In genomic region chrX:7174466-7174865, dm6 we compare ENCODE assay signal across 4 fruit fly cellular contexts.
TF ChIP-seq lines count a peak whose summit lies in the region.

No protein-coding gene starts in this region.

- TF ChIP-seq CTCF in whole organism, embryonic (GFP tag; optimal IDR thresholded peaks at IDR 0.05; lab: Kevin White, UChicago): no peak

TF ChIP-seq in whole organism, embryonic, 481 proteins besides CTCF, POLR2A, EP300 and RAD21:
- TF ChIP-seq eyg (GFP tag; optimal IDR thresholded peaks at IDR 0.05; lab: Kevin White, UChicago) (no peak), Drgx (GFP tag; IDR thresholded peaks at IDR 0.05; lab: Robert Waterston, UW) (peak; percentile 16; the same call in 1 of the 2 replicates)

TF ChIP-seq in whole organism, prepupa, 60 proteins besides CTCF, POLR2A, EP300 and RAD21 (continues in another document):
- TF ChIP-seq CG32006 (GFP tag; optimal IDR thresholded peaks at IDR 0.05; lab: Kevin White, UChicago): peak; percentile 33
- TF ChIP-seq CG8632 (GFP tag; optimal IDR thresholded peaks at IDR 0.05; lab: Kevin White, UChicago): no peak
- no peak for TF ChIP-seq ss (GFP tag; optimal IDR thresholded peaks at IDR 0.05; lab: Kevin White, UChicago)
- TF ChIP-seq salr (GFP tag; optimal IDR thresholded peaks at IDR 0.05; lab: Kevin White, UChicago): no peak
- no peak for TF ChIP-seq CG4318 (GFP tag; optimal IDR thresholded peaks at IDR 0.05; lab: Kevin White, UChicago)
- TF ChIP-seq net (GFP tag; optimal IDR thresholded peaks at IDR 0.05; lab: Kevin White, UChicago): peak; percentile 18
- no peak for TF ChIP-seq eg (GFP tag; IDR thresholded peaks at IDR 0.05; lab: Robert Waterston, UW)
- peak; percentile 53 for TF ChIP-seq esn (GFP tag; optimal IDR thresholded peaks at IDR 0.05; lab: Kevin White, UChicago)
- no peak for TF ChIP-seq CG8319 (GFP tag; optimal IDR thresholded peaks at IDR 0.05; lab: Kevin White, UChicago)
- TF ChIP-seq Blimp-1 (GFP tag; optimal IDR thresholded peaks at IDR 0.05; lab: Kevin White, UChicago): no peak
- TF ChIP-seq pdm3 (GFP tag; optimal IDR thresholded peaks at IDR 0.05; lab: Kevin White, UChicago): peak; percentile 44
- TF ChIP-seq Hr39 (GFP tag; optimal IDR thresholded peaks at IDR 0.05; lab: Kevin White, UChicago): peak; percentile 55
- TF ChIP-seq CG7368 (GFP tag; optimal IDR thresholded peaks at IDR 0.05; lab: Kevin White, UChicago): no peak
- no peak for TF ChIP-seq CG9139 (GFP tag; optimal IDR thresholded peaks at IDR 0.05; lab: Kevin White, UChicago)
- TF ChIP-seq Eip75B (GFP tag; optimal IDR thresholded peaks at IDR 0.05; lab: Kevin White, UChicago): peak; percentile 2
- TF ChIP-seq svp (GFP tag; lab: Kevin White, UChicago): peak; percentile 74
- TF ChIP-seq CG16779 (tag; optimal IDR thresholded peaks at IDR 0.05; lab: Kevin White, UChicago): no peak
- no peak for TF ChIP-seq Gug (GFP tag; IDR thresholded peaks at IDR 0.05; lab: Robert Waterston, UW)
- TF ChIP-seq CG1621 (tag; optimal IDR thresholded peaks at IDR 0.05; lab: Kevin White, UChicago): no peak
- peak; percentile 12 for TF ChIP-seq CG10631 (GFP tag; optimal IDR thresholded peaks at IDR 0.05; lab: Kevin White, UChicago)
- peak; percentile 43 for TF ChIP-seq Sox102F (GFP tag; optimal IDR thresholded peaks at IDR 0.05; lab: Kevin White, UChicago)
- no peak for TF ChIP-seq Eip93F (GFP tag; optimal IDR thresholded peaks at IDR 0.05; lab: Kevin White, UChicago)
- TF ChIP-seq CG11294 (GFP tag; IDR thresholded peaks at IDR 0.05; lab: Robert Waterston, UW): no peak
- no peak for TF ChIP-seq Hr38 (GFP tag; optimal IDR thresholded peaks at IDR 0.05; lab: Kevin White, UChicago)
- no peak for TF ChIP-seq spab (GFP tag; optimal IDR thresholded peaks at IDR 0.05; lab: Kevin White, UChicago)
- peak; percentile 12 for TF ChIP-seq OdsH (GFP tag; optimal IDR thresholded peaks at IDR 0.05; lab: Kevin White, UChicago)
- peak; percentile 45 for TF ChIP-seq Met (GFP tag; optimal IDR thresholded peaks at IDR 0.05; lab: Kevin White, UChicago)
- peak; percentile 52 for TF ChIP-seq CG6792 (GFP tag; optimal IDR thresholded peaks at IDR 0.05; lab: Kevin White, UChicago)
- peak; percentile 18 for TF ChIP-seq acj6 (GFP tag; optimal IDR thresholded peaks at IDR 0.05; lab: Kevin White, UChicago)
- no peak for TF ChIP-seq fd85E (GFP tag; optimal IDR thresholded peaks at IDR 0.05; lab: Kevin White, UChicago)
- no peak for TF ChIP-seq CG6854 (GFP tag; optimal IDR thresholded peaks at IDR 0.05; lab: Kevin White, UChicago)

TF ChIP-seq in whole organism, pupa, 21 proteins besides CTCF, POLR2A, EP300 and RAD21:
- TF ChIP-seq CG17806 (tag; optimal IDR thresholded peaks at IDR 0.05; lab: Kevin White, UChicago): peak; percentile 11
- TF ChIP-seq CG9948 (tag; optimal IDR thresholded peaks at IDR 0.05; lab: Kevin White, UChicago): peak; percentile 13
- peak; percentile 10 for TF ChIP-seq Pif1A (GFP tag; optimal IDR thresholded peaks at IDR 0.05; lab: Kevin White, UChicago)
- TF ChIP-seq Ets98B (GFP tag; IDR thresholded peaks at IDR 0.05; lab: Robert Waterston, UW): peak; percentile 51
- no peak for TF ChIP-seq CG10348 (GFP tag; IDR thresholded peaks at IDR 0.05; lab: Robert Waterston, UW)
- peak; percentile 30 for TF ChIP-seq CG8159 (tag; optimal IDR thresholded peaks at IDR 0.05; lab: Kevin White, UChicago)
- TF ChIP-seq fd96Ca (GFP tag; IDR thresholded peaks at IDR 0.05; lab: Robert Waterston, UW): no peak
- TF ChIP-seq D1 (tag; optimal IDR thresholded peaks at IDR 0.05; lab: Kevin White, UChicago): no peak
- no peak for TF ChIP-seq Pif1B (GFP tag; optimal IDR thresholded peaks at IDR 0.05; lab: Kevin White, UChicago)
- TF ChIP-seq CG15710 (tag; optimal IDR thresholded peaks at IDR 0.05; lab: Kevin White, UChicago): peak; percentile 29
- TF ChIP-seq CG14655 (GFP tag; optimal IDR thresholded peaks at IDR 0.05; lab: Kevin White, UChicago): peak; percentile 11

TF ChIP-seq in whole organism, wandering third instar larva, 38 proteins besides CTCF, POLR2A, EP300 and RAD21:
- TF ChIP-seq h (GFP tag; optimal IDR thresholded peaks at IDR 0.05; lab: Kevin White, UChicago) (peak; percentile 19), foxo (GFP tag; optimal IDR thresholded peaks at IDR 0.05; lab: Kevin White, UChicago) (peak in 1 of 2 experiments; percentile 23), psq (GFP tag; optimal IDR thresholded peaks at IDR 0.05; lab: Kevin White, UChicago) (no peak), Hnf4 (GFP tag; optimal IDR thresholded peaks at IDR 0.05; lab: Kevin White, UChicago) (no peak), N (GFP tag; optimal IDR thresholded peaks at IDR 0.05; lab: Kevin White, UChicago) (no peak), br (GFP tag; optimal IDR thresholded peaks at IDR 0.05; lab: Kevin White, UChicago) (no peak), Dfd (GFP tag; optimal IDR thresholded peaks at IDR 0.05; lab: Kevin White, UChicago) (no peak), OdsH (GFP tag; optimal IDR thresholded peaks at IDR 0.05; lab: Kevin White, UChicago) (no peak), dl (GFP tag; optimal IDR thresholded peaks at IDR 0.05; lab: Kevin White, UChicago; ENCODE audit: insufficient read depth in 1 of 2, partially characterized antibody in 2 of 2) (no peak), fru (GFP tag; optimal IDR thresholded peaks at IDR 0.05; lab: Kevin White, UChicago) (peak; percentile 21), HLH106 (tag; optimal IDR thresholded peaks at IDR 0.05; lab: Kevin White, UChicago) (no peak), Rel (GFP tag; optimal IDR thresholded peaks at IDR 0.05; lab: Kevin White, UChicago) (no peak), Rel (tag; optimal IDR thresholded peaks at IDR 0.05; lab: Kevin White, UChicago) (no peak), woc (GFP tag; optimal IDR thresholded peaks at IDR 0.05; lab: Kevin White, UChicago) (peak; percentile 3), brk (GFP tag; optimal IDR thresholded peaks at IDR 0.05; lab: Kevin White, UChicago) (no peak), Sp1 (GFP tag; optimal IDR thresholded peaks at IDR 0.05; lab: Kevin White, UChicago) (no peak)

Comparison
In these comparisons a context has a peak if more than half of its experiments do, and no peak if none do; other contexts are left out.
1. Of the 7 proteins assayed by ChIP-seq in both whole organism, embryonic and whole organism, prepupa: peak only in whole organism, embryonic: none; only in whole organism, prepupa: Hr39 and Sox102F; in both: none; in neither: 5.